Fruit fly (Drosophila melanogaster): ENCODE measurements around the gene CG7546.

Gene CG7546

DNA sequence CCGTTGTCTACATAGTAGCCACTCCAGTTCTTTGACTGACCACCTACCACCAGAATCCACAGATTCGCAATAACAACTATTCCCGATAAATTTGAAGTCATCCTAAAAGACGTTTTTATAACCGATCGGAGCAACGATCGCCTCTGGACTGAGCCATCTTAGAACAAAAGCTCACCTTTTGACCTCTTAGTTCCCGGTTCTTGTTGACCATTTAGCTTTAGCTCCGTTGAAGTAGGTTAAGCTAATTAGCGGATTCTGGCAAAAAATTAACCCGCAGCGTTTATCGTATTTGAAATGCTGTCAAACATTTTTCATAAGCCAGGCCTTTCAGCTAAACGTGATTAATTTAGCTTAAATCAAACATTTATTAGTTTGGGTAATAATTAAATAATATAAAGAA lies 30.3 kb downstream of the CG7546 start, which contains the start of gene CG32374:
Gene CG32374 (minus strand): TSS at position 101 of the 400 bp plus-strand sequence.
- TF ChIP-seq CG7045 (GFP tag; optimal IDR thresholded peaks at IDR 0.05) (no peak), CG1620 (GFP tag; optimal IDR thresholded peaks at IDR 0.05) (no peak), ovo (GFP tag; optimal IDR thresholded peaks at IDR 0.05) (no peak), tj (GFP tag; optimal IDR thresholded peaks at IDR 0.05) (no peak), bab1 (GFP tag; optimal IDR thresholded peaks at IDR 0.05) (no peak), CG11617 (GFP tag; optimal IDR thresholded peaks at IDR 0.05) (no peak), Clk (GFP tag; optimal IDR thresholded peaks at IDR 0.05) (no peak), Mnt (GFP tag; optimal IDR thresholded peaks at IDR 0.05) (no peak), Crg-1 (GFP tag; optimal IDR thresholded peaks at IDR 0.05) (no peak), cnc (optimal IDR thresholded peaks at IDR 0.05) (no peak), CG5204 (GFP tag; optimal IDR thresholded peaks at IDR 0.05) (no peak)

DNA sequence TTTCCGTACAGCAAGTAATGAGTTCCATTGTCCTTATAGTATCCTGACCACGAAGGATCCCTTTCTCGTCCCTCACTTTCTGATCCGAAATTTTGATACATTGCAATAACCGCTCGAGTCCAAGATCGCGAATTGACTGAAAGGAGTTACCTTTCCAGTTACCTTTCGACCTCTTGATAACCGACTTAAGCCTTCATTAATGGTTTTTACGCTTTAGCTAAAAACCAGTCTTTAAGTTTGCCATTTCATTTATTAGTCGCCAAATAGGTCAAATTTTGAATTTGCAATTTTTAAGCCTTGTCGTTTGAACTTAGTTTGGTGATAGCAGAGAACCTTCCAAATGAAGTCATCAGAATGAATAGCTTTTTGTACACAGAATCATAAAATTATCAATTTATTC lies 31.6 kb downstream of the CG7546 start, which contains the start of gene CG32376:
Gene CG32376 (minus strand): TSS at position 101 of the 400 bp plus-strand sequence.
- TF ChIP-seq CG33017 (tag; optimal IDR thresholded peaks at IDR 0.05) (no peak), CG5204 (GFP tag; optimal IDR thresholded peaks at IDR 0.05) (no peak), cic (GFP tag; optimal IDR thresholded peaks at IDR 0.05) (no peak), Mnt (GFP tag; optimal IDR thresholded peaks at IDR 0.05) (no peak), CG1620 (GFP tag; optimal IDR thresholded peaks at IDR 0.05) (no peak), CG14711 (tag; optimal IDR thresholded peaks at IDR 0.05) (no peak), kay (GFP tag; ENCODE audit: borderline replicate concordance) (no peak), pad (GFP tag; optimal IDR thresholded peaks at IDR 0.05) (no peak), toe (GFP tag; optimal IDR thresholded peaks at IDR 0.05) (no peak), bab1 (GFP tag; optimal IDR thresholded peaks at IDR 0.05) (no peak), Clk (GFP tag; optimal IDR thresholded peaks at IDR 0.05) (no peak), cnc (optimal IDR thresholded peaks at IDR 0.05) (no peak), tj (GFP tag; optimal IDR thresholded peaks at IDR 0.05) (no peak), CG7045 (GFP tag; optimal IDR thresholded peaks at IDR 0.05) (no peak), CG12768 (GFP tag; optimal IDR thresholded peaks at IDR 0.05) (no peak), CG11617 (GFP tag; optimal IDR thresholded peaks at IDR 0.05) (no peak), CG7101 (tag; optimal IDR thresholded peaks at IDR 0.05) (no peak)

DNA sequence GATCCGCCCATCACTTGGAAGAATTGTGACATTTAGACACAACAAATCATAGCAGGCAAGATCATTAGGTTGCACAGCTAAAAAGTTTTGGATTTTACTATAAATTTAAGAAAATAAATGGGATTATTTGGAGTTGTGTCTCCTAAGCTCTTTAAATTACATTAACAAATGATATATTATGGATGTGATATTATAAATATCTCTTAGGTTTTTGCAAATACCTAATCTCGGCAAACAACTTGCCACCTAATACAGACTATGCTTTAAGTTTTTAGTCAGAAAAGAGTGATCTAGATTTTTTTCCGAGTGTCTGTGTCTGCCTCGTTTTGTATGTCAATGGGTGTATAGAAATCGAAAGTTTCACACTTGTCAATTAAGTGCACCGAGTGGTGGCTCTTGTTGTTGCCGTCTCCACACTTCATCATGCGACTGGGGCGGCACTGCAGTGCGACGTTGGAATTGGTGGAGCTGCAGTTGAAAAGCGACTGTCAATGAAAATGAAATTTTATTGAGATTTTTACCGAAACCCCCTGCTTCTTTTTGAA lies 33.9 kb downstream of the CG7546 start:
- TF ChIP-seq Mnt (GFP tag; optimal IDR thresholded peaks at IDR 0.05) (no peak), kay (GFP tag; ENCODE audit: borderline replicate concordance) (peak; percentile 56)

- TF ChIP-seq ovo (GFP tag; optimal IDR thresholded peaks at IDR 0.05) (no peak), cic (GFP tag; optimal IDR thresholded peaks at IDR 0.05) (no peak), bab1 (GFP tag; optimal IDR thresholded peaks at IDR 0.05) (no peak), kay (GFP tag; ENCODE audit: borderline replicate concordance) (no peak), toe (GFP tag; optimal IDR thresholded peaks at IDR 0.05) (no peak), CG12768 (GFP tag; optimal IDR thresholded peaks at IDR 0.05) (no peak), CG7101 (tag; optimal IDR thresholded peaks at IDR 0.05) (no peak), Crg-1 (GFP tag; optimal IDR thresholded peaks at IDR 0.05) (no peak), Clk (GFP tag; optimal IDR thresholded peaks at IDR 0.05) (no peak), CG7045 (GFP tag; optimal IDR thresholded peaks at IDR 0.05) (no peak), pad (GFP tag; optimal IDR thresholded peaks at IDR 0.05) (no peak), CG14711 (tag; optimal IDR thresholded peaks at IDR 0.05) (no peak), CG11617 (GFP tag; optimal IDR thresholded peaks at IDR 0.05) (no peak), cnc (optimal IDR thresholded peaks at IDR 0.05) (no peak), tj (GFP tag; optimal IDR thresholded peaks at IDR 0.05) (no peak), CG33017 (tag; optimal IDR thresholded peaks at IDR 0.05) (no peak)
Measured at dm6 chr3L:7545562-7545961, 34.8 kb downstream of the CG7546 start.

DNA sequence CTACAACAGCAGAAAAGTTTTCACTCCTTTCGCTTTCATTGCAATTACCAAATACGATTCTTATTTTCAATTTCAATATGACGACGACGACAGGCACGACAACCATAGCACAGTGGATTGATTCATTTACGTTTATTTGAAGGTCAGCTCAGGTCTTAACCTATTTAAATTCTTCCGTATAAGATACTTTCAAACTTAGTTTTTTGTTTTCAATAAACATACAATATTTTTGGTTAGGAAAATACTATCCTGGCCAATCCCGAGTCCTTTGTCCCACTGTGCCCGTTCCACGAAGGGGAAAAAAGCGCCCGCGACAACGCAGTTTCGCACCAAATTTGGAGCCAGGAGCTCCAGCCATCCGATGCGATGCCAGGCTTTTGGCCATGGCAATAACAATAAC lies 39.4 kb downstream of the CG7546 start:
- TF ChIP-seq CG33017 (tag; optimal IDR thresholded peaks at IDR 0.05), result no peak

- TF ChIP-seq cnc (optimal IDR thresholded peaks at IDR 0.05), result no peak
- TF ChIP-seq Hr96 (GFP tag; optimal IDR thresholded peaks at IDR 0.05), result no peak
- TF ChIP-seq CG7101 (tag; optimal IDR thresholded peaks at IDR 0.05), result no peak
Measured at dm6 chr3L:7552446-7552845, 41.7 kb downstream of the CG7546 start.

dm6 chr3L:7553062-7553461 lies 42.3 kb downstream of the CG7546 start:
- TF ChIP-seq CG12768 (GFP tag; optimal IDR thresholded peaks at IDR 0.05) (no peak), CG5204 (GFP tag; optimal IDR thresholded peaks at IDR 0.05) (no peak), kay (GFP tag; ENCODE audit: borderline replicate concordance) (no peak), CG7101 (tag; optimal IDR thresholded peaks at IDR 0.05) (no peak), tj (GFP tag; optimal IDR thresholded peaks at IDR 0.05) (no peak), Crg-1 (GFP tag; optimal IDR thresholded peaks at IDR 0.05) (no peak), ovo (GFP tag; optimal IDR thresholded peaks at IDR 0.05) (no peak), CG7045 (GFP tag; optimal IDR thresholded peaks at IDR 0.05) (no peak)

- TF ChIP-seq ovo (GFP tag; optimal IDR thresholded peaks at IDR 0.05) (no peak), CG11617 (GFP tag; optimal IDR thresholded peaks at IDR 0.05) (no peak)
Measured at dm6 chr3L:7559937-7560336, 49.2 kb downstream of the CG7546 start, which contains the start of gene CG14837. Gene CG14837, minus strand, starts transcription at chr3L:7560037.

Measured in whole organism, adult.